In the genomic region with DNA sequence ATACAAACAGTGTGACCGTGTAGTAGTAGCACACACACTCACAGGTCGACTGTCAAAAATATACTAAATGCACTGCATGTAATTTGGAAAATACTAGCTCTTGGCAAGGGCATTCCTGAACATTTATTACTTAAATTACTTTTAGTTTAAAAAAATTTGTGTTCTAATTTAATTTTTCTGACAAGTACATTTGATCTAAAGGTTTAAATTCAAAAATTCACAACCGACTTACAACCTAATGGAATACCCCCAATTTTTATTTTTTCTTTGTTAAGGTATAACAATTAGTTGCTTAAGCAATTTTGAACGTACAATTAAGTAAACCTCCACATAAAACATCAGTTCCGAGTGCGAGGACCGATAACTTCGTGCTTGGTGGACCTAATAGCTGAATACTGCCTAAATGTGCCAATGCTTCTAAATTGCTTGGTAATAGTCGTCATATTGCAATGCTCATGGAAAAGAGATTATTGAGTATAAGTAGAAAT, we compare ENCODE assay signal across 1 fruit fly cellular context.
A peak's percentile ranks its signal among the peaks of the same experiment; 100 is the strongest.
TF ChIP-seq lines count a peak whose summit lies in the region.

TSS of gene CG1142 (minus strand) at position 15 of the 488 bp plus-strand sequence.

TF ChIP-seq in whole organism, embryonic, 481 proteins besides CTCF, POLR2A, EP300 and RAD21 (continued from another document and continues in another):
- TF ChIP-seq lbe (GFP tag; optimal IDR thresholded peaks at IDR 0.05; lab: Kevin White, UChicago): peak; percentile 95
- TF ChIP-seq Stat92E (GFP tag; optimal IDR thresholded peaks at IDR 0.05; lab: Kevin White, UChicago): peak in 1 of 3 experiments; percentile 97
- TF ChIP-seq jing (GFP tag; optimal IDR thresholded peaks at IDR 0.05; lab: Kevin White, UChicago): peak; percentile 94
- peak; percentile 99 for TF ChIP-seq PHDP (tag; optimal IDR thresholded peaks at IDR 0.05; lab: Kevin White, UChicago)
- TF ChIP-seq row (GFP tag; IDR thresholded peaks at IDR 0.05; lab: Robert Waterston, UW): peak; percentile 97
- peak; percentile 95 for TF ChIP-seq NC2α (GFP tag; optimal IDR thresholded peaks at IDR 0.05; lab: Kevin White, UChicago)
- peak; percentile 97 for TF ChIP-seq CG1603 (tag; optimal IDR thresholded peaks at IDR 0.05; lab: Kevin White, UChicago)
- peak; percentile 98 for TF ChIP-seq Rx (GFP tag; IDR thresholded peaks at IDR 0.05; lab: Robert Waterston, UW)
- TF ChIP-seq CG10979 (tag; optimal IDR thresholded peaks at IDR 0.05; lab: Kevin White, UChicago): peak; percentile 99
- TF ChIP-seq lilli (GFP tag; optimal IDR thresholded peaks at IDR 0.05; lab: Kevin White, UChicago): peak; percentile 97
- peak; percentile 98 for TF ChIP-seq Atf6 (GFP tag; IDR thresholded peaks at IDR 0.05; lab: Robert Waterston, UW)
- TF ChIP-seq Hand (GFP tag; optimal IDR thresholded peaks at IDR 0.05; lab: Kevin White, UChicago): peak; percentile 95
- TF ChIP-seq cas (GFP tag; IDR thresholded peaks at IDR 0.05; lab: Robert Waterston, UW): peak; percentile 96
- TF ChIP-seq CG6791 (GFP tag; IDR thresholded peaks at IDR 0.05; lab: Robert Waterston, UW; ENCODE audit: partially characterized antibody): 0 out of 3 replicates have a peak, but pooled peaks have one; percentile 46
- TF ChIP-seq unc-4 (GFP tag; IDR thresholded peaks at IDR 0.05; lab: Robert Waterston, UW; ENCODE audit: partially characterized antibody): no peak
- TF ChIP-seq tio (GFP tag; optimal IDR thresholded peaks at IDR 0.05; lab: Kevin White, UChicago): peak; percentile 97
- TF ChIP-seq cwo (GFP tag; optimal IDR thresholded peaks at IDR 0.05; lab: Kevin White, UChicago): peak; percentile 95
- peak; percentile 96 for TF ChIP-seq CG17912 (GFP tag; optimal IDR thresholded peaks at IDR 0.05; lab: Kevin White, UChicago)
- TF ChIP-seq CG17385 (GFP tag; optimal IDR thresholded peaks at IDR 0.05; lab: Kevin White, UChicago): peak; percentile 98
- TF ChIP-seq CG13123 (GFP tag; optimal IDR thresholded peaks at IDR 0.05; lab: Kevin White, UChicago): peak; percentile 96
- TF ChIP-seq fd102C (GFP tag; optimal IDR thresholded peaks at IDR 0.05; lab: Kevin White, UChicago): peak; percentile 97
- TF ChIP-seq Asciz (GFP tag; optimal IDR thresholded peaks at IDR 0.05; lab: Kevin White, UChicago): peak; percentile 97
- peak; percentile 91 for TF ChIP-seq CG5180 (GFP tag; optimal IDR thresholded peaks at IDR 0.05; lab: Kevin White, UChicago)
- peak; percentile 90 for TF ChIP-seq CG6272 (GFP tag; IDR thresholded peaks at IDR 0.05; lab: Robert Waterston, UW)
- peak; percentile 98 for TF ChIP-seq CG10462 (GFP tag; optimal IDR thresholded peaks at IDR 0.05; lab: Kevin White, UChicago)
- peak; percentile 99 for TF ChIP-seq vvl (GFP tag; IDR thresholded peaks at IDR 0.05; lab: Robert Waterston, UW)
- TF ChIP-seq CG34376 (GFP tag; optimal IDR thresholded peaks at IDR 0.05; lab: Kevin White, UChicago): peak; percentile 92
- TF ChIP-seq Nf-YC (tag; optimal IDR thresholded peaks at IDR 0.05; lab: Kevin White, UChicago): peak; percentile 90
- peak; percentile 90 for TF ChIP-seq CG7987 (GFP tag; optimal IDR thresholded peaks at IDR 0.05; lab: Kevin White, UChicago)
- peak; percentile 77; the same call in 1 of the 2 replicates for TF ChIP-seq Gsc (GFP tag; IDR thresholded peaks at IDR 0.05; lab: Robert Waterston, UW)
- peak; percentile 99 for TF ChIP-seq CG4424 (GFP tag; optimal IDR thresholded peaks at IDR 0.05; lab: Kevin White, UChicago)
- peak; percentile 94 for TF ChIP-seq CkIIα-i1 (GFP tag; IDR thresholded peaks at IDR 0.05; lab: Robert Waterston, UW)
- TF ChIP-seq Lim3 (GFP tag; IDR thresholded peaks at IDR 0.05; lab: Robert Waterston, UW): peak; percentile 88
- TF ChIP-seq Lpt (GFP tag; optimal IDR thresholded peaks at IDR 0.05; lab: Kevin White, UChicago): no peak
- peak; percentile 60 for TF ChIP-seq MESR4 (GFP tag; optimal IDR thresholded peaks at IDR 0.05; lab: Kevin White, UChicago)
- peak; percentile 98 for TF ChIP-seq Dbx (GFP tag; IDR thresholded peaks at IDR 0.05; lab: Robert Waterston, UW)
- TF ChIP-seq CG15479 (GFP tag; optimal IDR thresholded peaks at IDR 0.05; lab: Kevin White, UChicago): peak; percentile 89
- peak; percentile 92 for TF ChIP-seq jigr1 (GFP tag; IDR thresholded peaks at IDR 0.05; lab: Robert Waterston, UW)
- TF ChIP-seq CG34224 (GFP tag; IDR thresholded peaks at IDR 0.05; lab: Robert Waterston, UW; ENCODE audit: partially characterized antibody): no peak
- TF ChIP-seq eyg (GFP tag; optimal IDR thresholded peaks at IDR 0.05; lab: Kevin White, UChicago): peak; percentile 94
- TF ChIP-seq CG5245 (GFP tag; optimal IDR thresholded peaks at IDR 0.05; lab: Kevin White, UChicago): peak; percentile 97
- peak; percentile 98 for TF ChIP-seq grau (tag; optimal IDR thresholded peaks at IDR 0.05; lab: Kevin White, UChicago)
- peak; percentile 78 for TF ChIP-seq ash1 (GFP tag; optimal IDR thresholded peaks at IDR 0.05; lab: Kevin White, UChicago)
- TF ChIP-seq vfl (GFP tag; optimal IDR thresholded peaks at IDR 0.05; lab: Kevin White, UChicago): peak; percentile 94
- TF ChIP-seq CG33213 (GFP tag; optimal IDR thresholded peaks at IDR 0.05; lab: Kevin White, UChicago): peak; percentile 93
- peak; percentile 96 for TF ChIP-seq wor (GFP tag; IDR thresholded peaks at IDR 0.05; lab: Robert Waterston, UW)
- peak; percentile 97 for TF ChIP-seq tgo (GFP tag; IDR thresholded peaks at IDR 0.05; lab: Robert Waterston, UW)
- peak; percentile 99 for TF ChIP-seq CG9727 (GFP tag; optimal IDR thresholded peaks at IDR 0.05; lab: Kevin White, UChicago)
- TF ChIP-seq croc (GFP tag; conservative IDR thresholded peaks at IDR 0.05; lab: Robert Waterston, UW): peak; percentile 96
- peak; percentile 98 for TF ChIP-seq Drgx (GFP tag; IDR thresholded peaks at IDR 0.05; lab: Robert Waterston, UW)
- peak; percentile 92 for TF ChIP-seq Poxn (GFP tag; IDR thresholded peaks at IDR 0.05; lab: Robert Waterston, UW)
- peak; percentile 99 for TF ChIP-seq oc (tag; optimal IDR thresholded peaks at IDR 0.05; lab: Kevin White, UChicago)
- peak; percentile 98 for TF ChIP-seq CG9932 (GFP tag; IDR thresholded peaks at IDR 0.05; lab: Robert Waterston, UW)
- peak; percentile 99 for TF ChIP-seq phol (tag; optimal IDR thresholded peaks at IDR 0.05; lab: Kevin White, UChicago)
- peak; percentile 94 for TF ChIP-seq Dad (GFP tag; optimal IDR thresholded peaks at IDR 0.05; lab: Kevin White, UChicago)
- peak; percentile 95 for TF ChIP-seq Taf1 (GFP tag; IDR thresholded peaks at IDR 0.05; lab: Robert Waterston, UW)
- TF ChIP-seq ham (GFP tag; IDR thresholded peaks at IDR 0.05; lab: Robert Waterston, UW): peak; percentile 95
- peak; percentile 96 for TF ChIP-seq org-1 (GFP tag; optimal IDR thresholded peaks at IDR 0.05; lab: Kevin White, UChicago)
- TF ChIP-seq ewg (GFP tag; optimal IDR thresholded peaks at IDR 0.05; lab: Kevin White, UChicago): peak; percentile 94
- TF ChIP-seq Ets97D (GFP tag; optimal IDR thresholded peaks at IDR 0.05; lab: Kevin White, UChicago): peak; percentile 89
- TF ChIP-seq Ssrp (tag; optimal IDR thresholded peaks at IDR 0.05; lab: Kevin White, UChicago): peak; percentile 99
- 0 out of 2 replicates have a peak, but pooled peaks have one; percentile 7 for TF ChIP-seq Scr (GFP tag; IDR thresholded peaks at IDR 0.05; lab: Robert Waterston, UW; ENCODE audit: partially characterized antibody)
- no peak for TF ChIP-seq HLH4C (GFP tag; IDR thresholded peaks at IDR 0.05; lab: Robert Waterston, UW; ENCODE audit: partially characterized antibody)
- peak; percentile 95 for TF ChIP-seq CG10565 (GFP tag; optimal IDR thresholded peaks at IDR 0.05; lab: Kevin White, UChicago)
- peak in 1 of 3 experiments; percentile 99 for TF ChIP-seq lola (GFP tag; optimal IDR thresholded peaks at IDR 0.05; lab: Kevin White, UChicago)
- TF ChIP-seq wdn (GFP tag; IDR thresholded peaks at IDR 0.05; lab: Robert Waterston, UW): peak; percentile 98
- peak; percentile 92 for TF ChIP-seq jumu (GFP tag; optimal IDR thresholded peaks at IDR 0.05; lab: Kevin White, UChicago)
- TF ChIP-seq CG15601 (tag; optimal IDR thresholded peaks at IDR 0.05; lab: Kevin White, UChicago): peak; percentile 98
- TF ChIP-seq NFAT (GFP tag; IDR thresholded peaks at IDR 0.05; lab: Robert Waterston, UW): peak; percentile 98
- peak; percentile 97 for TF ChIP-seq CG12942 (GFP tag; optimal IDR thresholded peaks at IDR 0.05; lab: Kevin White, UChicago)
- TF ChIP-seq Hmr (GFP tag; optimal IDR thresholded peaks at IDR 0.05; lab: Kevin White, UChicago): peak; percentile 98
- TF ChIP-seq twi (tag; optimal IDR thresholded peaks at IDR 0.05; lab: Kevin White, UChicago): peak; percentile 98
- peak; percentile 98 for TF ChIP-seq dmrt99B (tag; optimal IDR thresholded peaks at IDR 0.05; lab: Kevin White, UChicago)
- peak; percentile 76 for TF ChIP-seq dan (GFP tag; IDR thresholded peaks at IDR 0.05; lab: Robert Waterston, UW)
- TF ChIP-seq Deaf1 (tag; optimal IDR thresholded peaks at IDR 0.05; lab: Kevin White, UChicago): peak; percentile 84
- TF ChIP-seq mld (GFP tag; IDR thresholded peaks at IDR 0.05; lab: Robert Waterston, UW; ENCODE audit: partially characterized antibody): no peak
- TF ChIP-seq sr (GFP tag; IDR thresholded peaks at IDR 0.05; lab: Robert Waterston, UW): peak; percentile 94
- TF ChIP-seq Ravus (GFP tag; IDR thresholded peaks at IDR 0.05; lab: Robert Waterston, UW): peak; percentile 95
- peak; percentile 65 for TF ChIP-seq pzg (GFP tag; optimal IDR thresholded peaks at IDR 0.05; lab: Kevin White, UChicago)
- peak; percentile 97 for TF ChIP-seq bab2 (GFP tag; optimal IDR thresholded peaks at IDR 0.05; lab: Kevin White, UChicago)
- peak; percentile 99 for TF ChIP-seq CG10147 (GFP tag; optimal IDR thresholded peaks at IDR 0.05; lab: Kevin White, UChicago)
- peak; percentile 95 for TF ChIP-seq odd (GFP tag; optimal IDR thresholded peaks at IDR 0.05; lab: Kevin White, UChicago)
- peak; percentile 99 for TF ChIP-seq Dek (tag; optimal IDR thresholded peaks at IDR 0.05; lab: Kevin White, UChicago)
- peak; percentile 31 for TF ChIP-seq HLHmδ (GFP tag; optimal IDR thresholded peaks at IDR 0.05; lab: Kevin White, UChicago)
- TF ChIP-seq ranshi (GFP tag; IDR thresholded peaks at IDR 0.05; lab: Robert Waterston, UW): peak; percentile 98
- peak; percentile 86 for TF ChIP-seq E2f2 (GFP tag; IDR thresholded peaks at IDR 0.05; lab: Robert Waterston, UW)
- TF ChIP-seq Fer3 (tag; optimal IDR thresholded peaks at IDR 0.05; lab: Kevin White, UChicago): peak; percentile 99
- no peak for TF ChIP-seq knrl (GFP tag; IDR thresholded peaks at IDR 0.05; lab: Robert Waterston, UW; ENCODE audit: partially characterized antibody)
- TF ChIP-seq CG13775 (GFP tag; optimal IDR thresholded peaks at IDR 0.05; lab: Kevin White, UChicago): peak; percentile 98
- peak; percentile 98 for TF ChIP-seq Sox100B (GFP tag; optimal IDR thresholded peaks at IDR 0.05; lab: Kevin White, UChicago)
- peak; percentile 99 for TF ChIP-seq Rfx (GFP tag; IDR thresholded peaks at IDR 0.05; lab: Robert Waterston, UW)
- TF ChIP-seq schlank (tag; optimal IDR thresholded peaks at IDR 0.05; lab: Kevin White, UChicago): peak; percentile 95
- peak in 1 of 2 experiments; percentile 74 for TF ChIP-seq insv (GFP tag; optimal IDR thresholded peaks at IDR 0.05; lab: Kevin White, UChicago)
- peak; percentile 99 for TF ChIP-seq CG11695 (GFP tag; IDR thresholded peaks at IDR 0.05; lab: Robert Waterston, UW)
- peak; percentile 71 for TF ChIP-seq CG14965 (GFP tag; optimal IDR thresholded peaks at IDR 0.05; lab: Kevin White, UChicago; ENCODE audit: borderline replicate concordance)
- TF ChIP-seq toy (GFP tag; IDR thresholded peaks at IDR 0.05; lab: Robert Waterston, UW): peak; percentile 96
- TF ChIP-seq otp (GFP tag; IDR thresholded peaks at IDR 0.05; lab: Robert Waterston, UW): peak; percentile 99
- TF ChIP-seq CG2129 (GFP tag; IDR thresholded peaks at IDR 0.05; lab: Robert Waterston, UW; ENCODE audit: partially characterized antibody): no peak
- TF ChIP-seq CG1647 (GFP tag; optimal IDR thresholded peaks at IDR 0.05; lab: Kevin White, UChicago): peak; percentile 92
- TF ChIP-seq CG17802 (tag; optimal IDR thresholded peaks at IDR 0.05; lab: Kevin White, UChicago): peak; percentile 93
- TF ChIP-seq Hr78 (GFP tag; optimal IDR thresholded peaks at IDR 0.05; lab: Kevin White, UChicago): peak in 1 of 2 experiments; percentile 92
- TF ChIP-seq CG6689 (GFP tag; IDR thresholded peaks at IDR 0.05; lab: Robert Waterston, UW): peak; percentile 98
- peak; percentile 97 for TF ChIP-seq disco-r (GFP tag; optimal IDR thresholded peaks at IDR 0.05; lab: Kevin White, UChicago)
- TF ChIP-seq Tbp (GFP tag; optimal IDR thresholded peaks at IDR 0.05; lab: Kevin White, UChicago): no peak
- peak; percentile 83 for TF ChIP-seq shn (GFP tag; optimal IDR thresholded peaks at IDR 0.05; lab: Kevin White, UChicago)
- TF ChIP-seq CG43689 (GFP tag; IDR thresholded peaks at IDR 0.05; lab: Robert Waterston, UW): peak; percentile 96
- peak; percentile 96 for TF ChIP-seq CG3407 (GFP tag; optimal IDR thresholded peaks at IDR 0.05; lab: Kevin White, UChicago)
- peak; percentile 99 for TF ChIP-seq CG18262 (tag; optimal IDR thresholded peaks at IDR 0.05; lab: Kevin White, UChicago)
- peak; percentile 100 for TF ChIP-seq unpg (GFP tag; optimal IDR thresholded peaks at IDR 0.05; lab: Kevin White, UChicago)
- peak; percentile 98 for TF ChIP-seq CG32767 (GFP tag; IDR thresholded peaks at IDR 0.05; lab: Robert Waterston, UW)
- TF ChIP-seq D19B (GFP tag; optimal IDR thresholded peaks at IDR 0.05; lab: Kevin White, UChicago): peak; percentile 94
- TF ChIP-seq sima (GFP tag; optimal IDR thresholded peaks at IDR 0.05; lab: Kevin White, UChicago): peak; percentile 94
- TF ChIP-seq CG5953 (GFP tag; IDR thresholded peaks at IDR 0.05; lab: Robert Waterston, UW): peak; percentile 98
- TF ChIP-seq tx (GFP tag; optimal IDR thresholded peaks at IDR 0.05; lab: Kevin White, UChicago): peak; percentile 93
- peak; percentile 96 for TF ChIP-seq CG9437 (GFP tag; optimal IDR thresholded peaks at IDR 0.05; lab: Kevin White, UChicago)
- TF ChIP-seq HLH3B (GFP tag; IDR thresholded peaks at IDR 0.05; lab: Robert Waterston, UW): peak; percentile 97
- peak; percentile 99 for TF ChIP-seq CG34422 (GFP tag; IDR thresholded peaks at IDR 0.05; lab: Robert Waterston, UW)
- peak; percentile 96 for TF ChIP-seq cato (GFP tag; optimal IDR thresholded peaks at IDR 0.05; lab: Kevin White, UChicago; ENCODE audit: borderline replicate concordance)
- peak; percentile 97 for TF ChIP-seq YL-1 (GFP tag; optimal IDR thresholded peaks at IDR 0.05; lab: Kevin White, UChicago)
- TF ChIP-seq Hsf (GFP tag; optimal IDR thresholded peaks at IDR 0.05; lab: Kevin White, UChicago): peak; percentile 98
- TF ChIP-seq fd3F (GFP tag; optimal IDR thresholded peaks at IDR 0.05; lab: Kevin White, UChicago): peak; percentile 98
- peak; percentile 94 for TF ChIP-seq CG1792 (GFP tag; optimal IDR thresholded peaks at IDR 0.05; lab: Kevin White, UChicago)
- peak; percentile 95 for TF ChIP-seq CG12236 (GFP tag; optimal IDR thresholded peaks at IDR 0.05; lab: Kevin White, UChicago)
